Worm (Caenorhabditis elegans): ENCODE measurements around the gene lev-1.

ce11 chrIV:13149276-13149675, 29.9 kb downstream of the lev-1 start, which contains the start of gene nlp-79:
- TF ChIP-seq mbf-1 (tag; optimal IDR thresholded peaks at IDR 0.05) (no peak), nhr-21 (tag; optimal IDR thresholded peaks at IDR 0.05) (no peak), F13H6.1 (tag; optimal IDR thresholded peaks at IDR 0.05) (no peak), ztf-4 (tag; optimal IDR thresholded peaks at IDR 0.05) (no peak)
